Worm (Caenorhabditis elegans) whole organism, late embryonic: Measurements from ENCODE around the gene ZK632.4.

Experiments
- ets-4 ChIP-seq: sonication (generic microtip); optimal IDR thresholded peaks from 2 replicates; lab custom pipeline; 2016; ENCODE audit warnings: missing genetic modification characterization, missing compliant biosample characterization
- tbx-2 ChIP-seq: sonication (generic microtip); optimal IDR thresholded peaks from 2 replicates; lab custom pipeline; 2016; ENCODE audit warnings: missing genetic modification characterization, missing compliant biosample characterization

- TF ChIP-seq tbx-2 (tag; lab: Kevin White, UChicago) (no peak), ets-4 (tag; lab: Kevin White, UChicago) (no peak)
These were observed 10.6 kb upstream of the ZK632.4 start for ce11 chrIII:9817894-9818293.
